Worm (Caenorhabditis elegans) whole organism, L1 larva: ENCODE data around the gene hrpa-2.

ENCODE experiments used
- C04F5.9 ChIP-seq: sonication (generic microtip); optimal IDR thresholded peaks from 2 replicates; lab custom pipeline; 2016; ENCODE audit warnings: missing genetic modification characterization, missing compliant biosample characterization
- Y116A8C.19 ChIP-seq: sonication (generic microtip); optimal IDR thresholded peaks from 2 replicates; lab custom pipeline; 2016; ENCODE audit warnings: missing compliant biosample characterization, missing genetic modification characterization, borderline replicate concordance
- blmp-1 ChIP-seq: fragments of 150-350 bp; optimal IDR thresholded peaks from 2 replicates; lab custom pipeline; 2014; ENCODE audit warnings: missing biosample characterization, missing genetic modification characterization
- ceh-82 ChIP-seq, 3 experiments: fragments of 150-350 bp in 1 of 3; sonication (generic microtip) in 2 of 3; optimal IDR thresholded peaks; 2 replicates each; lab custom pipeline; 2014 to 2017; ENCODE audit warnings: missing biosample characterization in 3 of 3, missing genetic modification characterization in 3 of 3
- ceh-88 ChIP-seq: fragments of 200-800 bp; sonication (Bioruptor generic); IDR thresholded peaks from 2 replicates; pipeline ENCODE4 v1.3.6; 2022; ENCODE audit warnings: missing genetic modification characterization, missing compliant biosample characterization
- dsc-1 ChIP-seq: sonication (generic microtip); optimal IDR thresholded peaks from 2 replicates; lab custom pipeline; 2016; ENCODE audit warnings: mild to moderate bottlenecking, missing genetic modification characterization, missing compliant biosample characterization
- efl-1 ChIP-seq, 4 experiments: fragments of 150-350 bp; optimal IDR thresholded peaks in 3 of 4; peaks in 1 of 4; 1 replicate in 1 of 4; 2 replicates in 3 of 4; lab custom pipeline; 2014; ENCODE audit warnings: missing biosample characterization in 2 of 4, missing genetic modification characterization in 2 of 4, missing genetic modification reagents in 2 of 4
- efl-3 ChIP-seq: fragments of 200-800 bp; sonication (Bioruptor generic); optimal IDR thresholded peaks from 2 replicates; lab custom pipeline; 2018; ENCODE audit warnings: mild to moderate bottlenecking, missing genetic modification characterization, missing compliant biosample characterization
- egl-13 ChIP-seq: sonication (generic microtip); optimal IDR thresholded peaks from 2 replicates; lab custom pipeline; 2016; ENCODE audit warnings: missing genotype, missing genetic modification reagents, missing genetic modification characterization, missing compliant biosample characterization
- elt-2 ChIP-seq: sonication (generic microtip); optimal IDR thresholded peaks from 2 replicates; lab custom pipeline; 2016; ENCODE audit warnings: missing genetic modification characterization, mild to moderate bottlenecking, inconsistent platforms, missing compliant biosample characterization, missing genetic modification reagents
- elt-3 ChIP-seq, 6 experiments: fragments of 150-350 bp in 1 of 6; sonication (generic microtip); optimal IDR thresholded peaks; 2 replicates each; lab custom pipeline; 2017 to 2018; ENCODE audit warnings: missing biosample characterization in 6 of 6, missing genetic modification characterization in 6 of 6, inconsistent platforms in 1 of 6
- ets-5 ChIP-seq: fragments of 200-800 bp; sonication (Bioruptor generic); IDR thresholded peaks from 2 replicates; pipeline ENCODE4 v1.3.6; 2022; ENCODE audit warnings: missing genetic modification characterization, missing compliant biosample characterization
- fkh-4 ChIP-seq: sonication (generic microtip); optimal IDR thresholded peaks from 2 replicates; lab custom pipeline; 2016; ENCODE audit warnings: missing compliant biosample characterization, missing genetic modification characterization, borderline replicate concordance
- grh-1 ChIP-seq: fragments of 200-800 bp; sonication (Bioruptor generic); IDR thresholded peaks from 2 replicates; pipeline ENCODE4 v1.3.6; 2022; ENCODE audit warnings: missing genetic modification reagents, missing genetic modification characterization, missing compliant biosample characterization
- hpl-2 ChIP-seq: fragments of 150-350 bp; optimal IDR thresholded peaks from 2 replicates; lab custom pipeline; 2014; ENCODE audit warnings: missing biosample characterization, missing genetic modification reagents, missing genetic modification characterization
- irx-1 ChIP-seq: sonication (generic microtip); optimal IDR thresholded peaks from 2 replicates; lab custom pipeline; 2016; ENCODE audit warnings: missing genetic modification characterization, missing compliant biosample characterization
- lin-13 ChIP-seq: fragments of 150-350 bp; optimal IDR thresholded peaks from 2 replicates; lab custom pipeline; 2014; ENCODE audit warnings: missing biosample characterization, missing genetic modification reagents, missing genetic modification characterization
- lin-14 ChIP-seq: fragments of 200-800 bp; sonication (Bioruptor generic); optimal IDR thresholded peaks from 2 replicates; lab custom pipeline; 2018; ENCODE audit warnings: mild to moderate bottlenecking, missing genetic modification characterization, moderate library complexity, missing compliant biosample characterization
- lir-3 ChIP-seq: sonication (generic microtip); optimal IDR thresholded peaks from 2 replicates; lab custom pipeline; 2016; ENCODE audit warnings: mild to moderate bottlenecking, missing genetic modification characterization, moderate library complexity, missing compliant biosample characterization; ENCODE audit not compliant: poor library complexity
- mab-9 ChIP-seq: fragments of 200-800 bp; sonication (Bioruptor generic); IDR thresholded peaks from 2 replicates; pipeline ENCODE4 v1.3.6; 2022; ENCODE audit warnings: missing genetic modification reagents, missing genetic modification characterization, missing compliant biosample characterization
- mdl-1 ChIP-seq, 2 experiments: fragments of 150-350 bp; optimal IDR thresholded peaks; 2 replicates each; lab custom pipeline; 2014 to 2017; ENCODE audit warnings: missing biosample characterization in 2 of 2, missing genetic modification characterization in 2 of 2, inconsistent platforms in 1 of 2
- mef-2 ChIP-seq: fragments of 150-350 bp; optimal IDR thresholded peaks from 2 replicates; lab custom pipeline; 2014; ENCODE audit warnings: missing biosample characterization, missing genetic modification characterization
- nhr-19 ChIP-seq: fragments of 200-800 bp; sonication (Bioruptor generic); conservative IDR thresholded peaks from 2 replicates; pipeline ENCODE4 v1.3.6; 2022; ENCODE audit warnings: missing genetic modification characterization, missing compliant biosample characterization
- nhr-71 ChIP-seq: sonication (generic microtip); optimal IDR thresholded peaks from 2 replicates; lab custom pipeline; 2016; ENCODE audit warnings: mild to moderate bottlenecking, missing genetic modification characterization, moderate library complexity, missing compliant biosample characterization
- nhr-85 ChIP-seq: sonication (generic microtip); peaks from one replicate; lab custom pipeline; 2016; ENCODE audit warnings: missing genetic modification characterization, inconsistent platforms, missing compliant biosample characterization
- pag-3 ChIP-seq: sonication (generic microtip); optimal IDR thresholded peaks from 2 replicates; lab custom pipeline; 2017; ENCODE audit warnings: missing genetic modification characterization, mild to moderate bottlenecking, missing compliant biosample characterization, antibody characterized with exemption, borderline replicate concordance; ENCODE audit not compliant: insufficient read depth
- pax-3 ChIP-seq: fragments of 200-800 bp; sonication (Bioruptor generic); optimal IDR thresholded peaks from 2 replicates; lab custom pipeline; 2018; ENCODE audit warnings: mild to moderate bottlenecking, missing genetic modification characterization, moderate library complexity, missing compliant biosample characterization
- rnt-1 ChIP-seq: sonication (generic microtip); optimal IDR thresholded peaks from 2 replicates; lab custom pipeline; 2016; ENCODE audit warnings: mild to moderate bottlenecking, missing genetic modification characterization, moderate library complexity, missing compliant biosample characterization
- skn-1 ChIP-seq: fragments of 150-350 bp; optimal IDR thresholded peaks from 2 replicates; lab custom pipeline; 2014; ENCODE audit warnings: missing biosample characterization, missing genetic modification characterization
- tlp-1 ChIP-seq: fragments of 150-350 bp; optimal IDR thresholded peaks from 2 replicates; lab custom pipeline; 2014; ENCODE audit warnings: missing biosample characterization, missing genetic modification characterization
- unc-130 ChIP-seq: fragments of 150-350 bp; optimal IDR thresholded peaks from 2 replicates; lab custom pipeline; 2017; ENCODE audit warnings: missing biosample characterization, missing genetic modification characterization, inconsistent platforms
- unc-30 ChIP-seq: sonication (generic microtip); optimal IDR thresholded peaks from 2 replicates; lab custom pipeline; 2017; ENCODE audit warnings: missing biosample characterization, missing genetic modification characterization
- unc-86 ChIP-seq: sonication (generic microtip); optimal IDR thresholded peaks from 2 replicates; lab custom pipeline; 2016; ENCODE audit warnings: missing genetic modification characterization, missing compliant biosample characterization
- zag-1 ChIP-seq: fragments of 150-350 bp; optimal IDR thresholded peaks from 2 replicates; lab custom pipeline; 2014; ENCODE audit warnings: missing biosample characterization, missing genetic modification characterization
- ztf-11 ChIP-seq, 2 experiments: sonication (generic microtip); optimal IDR thresholded peaks; 2 replicates each; lab custom pipeline; 2016 to 2017; ENCODE audit warnings: missing genetic modification characterization in 2 of 2, missing biosample characterization in 1 of 2, missing compliant biosample characterization in 1 of 2

hrpa-2 gene

ce11 chrX:5179874-5180273 lies 36.3 kb upstream of the hrpa-2 start, which contains the start of gene sru-48:
TSS of gene sru-48 (plus strand) at chrX:5180174.
- no peak for TF ChIP-seq mab-9
- no peak for TF ChIP-seq C04F5.9
- no peak for TF ChIP-seq efl-1 (optimal IDR thresholded peaks at IDR 0.05; lab: Kevin White, UChicago)
- TF ChIP-seq efl-1 (GFP tag; optimal IDR thresholded peaks at IDR 0.05 in 1 of 2; lab: Kevin White, UChicago): peak in 1 of 2 experiments; percentile 4

- no peak for TF ChIP-seq lin-13
- TF ChIP-seq hpl-2: no peak
- no peak for TF ChIP-seq unc-86 (tag; lab: Kevin White, UChicago)
- no peak for TF ChIP-seq lir-3
- TF ChIP-seq tlp-1 (tag; lab: Kevin White, UChicago): no peak
- TF ChIP-seq Y116A8C.19: no peak
- no peak for TF ChIP-seq unc-30 (tag; lab: Kevin White, UChicago)
Observed at ce11 chrX:5183931-5184330, 32.2 kb upstream of the hrpa-2 start, which contains the start of gene T03G11.9. TSS of gene T03G11.9 (plus strand) at chrX:5184231.

- TF ChIP-seq rnt-1 (peak; percentile 39), zag-1 (tag; lab: Kevin White, UChicago) (no peak), ceh-88 (GFP tag; lab: Robert Waterston, UW) (no peak), skn-1 (no peak), ceh-82 (tag; optimal IDR thresholded peaks at IDR 0.05; lab: Kevin White, UChicago) (no peak), mef-2 (tag; lab: Kevin White, UChicago) (no peak), ets-5 (GFP tag; lab: Robert Waterston, UW) (no peak), nhr-85 (tag; lab: Kevin White, UChicago) (no peak)
Observed at ce11 chrX:5188977-5189376, 27.2 kb upstream of the hrpa-2 start, which contains the start of gene zig-6. TSS of gene zig-6 (minus strand) at chrX:5189077.

- no peak for TF ChIP-seq irx-1
- no peak for TF ChIP-seq elt-2 (tag; lab: Kevin White, UChicago)
- no peak for TF ChIP-seq blmp-1 (tag; lab: Kevin White, UChicago)
- TF ChIP-seq, all 84 proteins: peak for 0
Observed at ce11 chrX:5190061-5190460, 26.1 kb upstream of the hrpa-2 start.

ce11 chrX:5193402-5193801 lies 22.8 kb upstream of the hrpa-2 start:
- TF ChIP-seq lin-14: peak; percentile 18
- no peak for TF ChIP-seq efl-3 (GFP tag; lab: Kevin White, UChicago)
- TF ChIP-seq dsc-1 (tag; lab: Kevin White, UChicago): peak; percentile 94
- no peak for TF ChIP-seq pag-3 (tag; lab: Kevin White, UChicago)
- no peak for TF ChIP-seq efl-1 (optimal IDR thresholded peaks at IDR 0.05; lab: Kevin White, UChicago)
- TF ChIP-seq efl-1 (GFP tag; optimal IDR thresholded peaks at IDR 0.05 in 1 of 2; lab: Kevin White, UChicago): peak in 1 of 2 experiments; percentile 18
- TF ChIP-seq fkh-4 (tag; lab: Kevin White, UChicago): peak; percentile 64

- TF ChIP-seq nhr-71 (peak; percentile 43), lin-14 (peak; percentile 59), pag-3 (tag; lab: Kevin White, UChicago) (peak; percentile 65), egl-13 (no peak)
Observed at ce11 chrX:5195462-5196160, 20.6 kb upstream of the hrpa-2 start, which contains the start of gene pqn-62. TSS of gene pqn-62 (plus strand) at chrX:5196110.

ce11 chrX:5197440-5197839 lies 18.7 kb upstream of the hrpa-2 start:
- no peak for TF ChIP-seq ceh-82 (tag; optimal IDR thresholded peaks at IDR 0.05; lab: Kevin White, UChicago)
- TF ChIP-seq rnt-1: peak; percentile 22
- no peak for TF ChIP-seq pag-3 (tag; lab: Kevin White, UChicago)
- TF ChIP-seq ztf-11 (tag; optimal IDR thresholded peaks at IDR 0.05; lab: Kevin White, UChicago): no peak
- no peak for TF ChIP-seq elt-2 (tag; lab: Kevin White, UChicago)
- no peak for TF ChIP-seq mdl-1 (tag; optimal IDR thresholded peaks at IDR 0.05; lab: Kevin White, UChicago)
- TF ChIP-seq grh-1 (GFP tag; lab: Robert Waterston, UW): no peak
- TF ChIP-seq C04F5.9: no peak
- TF ChIP-seq skn-1: no peak
- TF ChIP-seq nhr-71: peak; percentile 28
- no peak for TF ChIP-seq unc-130 (tag; lab: Kevin White, UChicago)
- no peak for TF ChIP-seq fkh-4 (tag; lab: Kevin White, UChicago)
- no peak for TF ChIP-seq mab-9
- 0 out of 2 replicates have a peak, but pooled peaks have one; percentile 7 for TF ChIP-seq nhr-19 (GFP tag; lab: Robert Waterston, UW)
- no peak for TF ChIP-seq pax-3 (tag; lab: Kevin White, UChicago)
- TF ChIP-seq elt-3 (tag; optimal IDR thresholded peaks at IDR 0.05; lab: Kevin White, UChicago): no peak
- no peak for TF ChIP-seq dsc-1 (tag; lab: Kevin White, UChicago)
- peak; percentile 43 for TF ChIP-seq lin-14
